Worm (Caenorhabditis elegans): ENCODE data around the gene nspb-1.

- TF ChIP-seq tra-4 (tag; optimal IDR thresholded peaks at IDR 0.05): no peak
- TF ChIP-seq tbx-11 (GFP tag; IDR thresholded peaks at IDR 0.05): no peak
- TF ChIP-seq ama-1 (optimal IDR thresholded peaks at IDR 0.05): no peak
- no peak for TF ChIP-seq hmg-4 (GFP tag; optimal IDR thresholded peaks at IDR 0.05)
Observed at ce11 chrIV:6575959-6576727, 14.8 kb downstream of the nspb-1 start.

Data from whole organism, early embryonic.